Worm (Caenorhabditis elegans) whole organism, L2 larva: ENCODE results near the gene F56D2.3.

Source experiments
- C34F6.9 ChIP-seq: fragments of 150-350 bp; optimal IDR thresholded peaks from 2 replicates; lab custom pipeline; 2014; ENCODE audit warnings: missing biosample characterization, missing genetic modification characterization
- F13H6.1 ChIP-seq: sonication (generic microtip); optimal IDR thresholded peaks from 2 replicates; lab custom pipeline; 2016; ENCODE audit warnings: missing genetic modification characterization, missing compliant biosample characterization
- R02D3.7 ChIP-seq: fragments of 150-350 bp; optimal IDR thresholded peaks from 2 replicates; lab custom pipeline; 2014; ENCODE audit warnings: missing biosample characterization, missing genetic modification characterization
- Y55F3AM.14 ChIP-seq: fragments of 200-800 bp; sonication (Bioruptor generic); optimal IDR thresholded peaks from 2 replicates; lab custom pipeline; 2018; ENCODE audit warnings: mild to moderate bottlenecking, missing genetic modification characterization, missing compliant biosample characterization
- ZK546.5 ChIP-seq: sonication (generic microtip); optimal IDR thresholded peaks from 2 replicates; lab custom pipeline; 2017; ENCODE audit warnings: missing biosample characterization, missing genetic modification characterization
- alr-1 ChIP-seq: fragments of 150-350 bp; optimal IDR thresholded peaks from 2 replicates; lab custom pipeline; 2014; ENCODE audit warnings: missing biosample characterization, missing genetic modification characterization
- aly-2 ChIP-seq: fragments of 150-350 bp; optimal IDR thresholded peaks from 2 replicates; lab custom pipeline; 2014; ENCODE audit warnings: missing biosample characterization, missing genetic modification characterization
- ama-1 ChIP-seq: fragments of 150-350 bp; optimal IDR thresholded peaks from 2 replicates; lab custom pipeline; 2018; ENCODE audit warnings: inconsistent platforms
- blmp-1 ChIP-seq: sonication (generic microtip); optimal IDR thresholded peaks from 2 replicates; lab custom pipeline; 2017; ENCODE audit warnings: missing genetic modification characterization, mild to moderate bottlenecking, missing compliant biosample characterization, antibody characterized with exemption, moderate library complexity; ENCODE audit not compliant: insufficient read depth
- ceh-16 ChIP-seq: fragments of 150-350 bp; optimal IDR thresholded peaks from 2 replicates; lab custom pipeline; 2014; ENCODE audit warnings: missing biosample characterization, missing genetic modification characterization
- crh-2 ChIP-seq: sonication (generic microtip); optimal IDR thresholded peaks from 2 replicates; lab custom pipeline; 2017; ENCODE audit warnings: missing biosample characterization, missing genetic modification characterization
- dmd-4 ChIP-seq: sonication (generic microtip); optimal IDR thresholded peaks from 2 replicates; lab custom pipeline; 2017; ENCODE audit warnings: missing biosample characterization, missing genetic modification characterization
- egl-27 ChIP-seq: sonication (generic microtip); optimal IDR thresholded peaks from 3 replicates; lab custom pipeline; 2017; ENCODE audit warnings: missing biosample characterization, missing genetic modification reagents, missing genetic modification characterization
- elt-1 ChIP-seq: fragments of 150-350 bp; optimal IDR thresholded peaks from 2 replicates; lab custom pipeline; 2014; ENCODE audit warnings: missing biosample characterization, missing genetic modification characterization
- elt-3 ChIP-seq: sonication (generic microtip); optimal IDR thresholded peaks from 2 replicates; lab custom pipeline; 2017; ENCODE audit warnings: missing biosample characterization, missing genetic modification characterization
- fos-1 ChIP-seq: fragments of 150-350 bp; optimal IDR thresholded peaks from 2 replicates; lab custom pipeline; 2014; ENCODE audit warnings: missing biosample characterization, missing genetic modification characterization
- gmeb-1 ChIP-seq: fragments of 150-350 bp; optimal IDR thresholded peaks from 2 replicates; lab custom pipeline; 2014; ENCODE audit warnings: missing biosample characterization, missing genetic modification characterization
- lin-11 ChIP-seq: fragments of 150-350 bp; sonication (generic microtip); optimal IDR thresholded peaks from 2 replicates; lab custom pipeline; 2014; ENCODE audit warnings: missing biosample characterization, missing genetic modification characterization, inconsistent platforms, mixed read lengths
- lin-13 ChIP-seq: fragments of 150-350 bp; optimal IDR thresholded peaks from 2 replicates; lab custom pipeline; 2014; ENCODE audit warnings: missing biosample characterization, missing genetic modification reagents, missing genetic modification characterization
- lin-39 ChIP-seq: fragments of 150-350 bp; optimal IDR thresholded peaks from 2 replicates; lab custom pipeline; 2014; ENCODE audit warnings: missing biosample characterization, missing genetic modification reagents, missing genetic modification characterization
- lsy-2 ChIP-seq, 2 experiments: fragments of 150-350 bp in 1 of 2; sonication (generic microtip) in 1 of 2; optimal IDR thresholded peaks; 2 replicates each; lab custom pipeline; 2014 to 2017; ENCODE audit warnings: missing biosample characterization in 2 of 2, missing genetic modification characterization in 2 of 2
- mab-5 ChIP-seq: fragments of 150-350 bp; optimal IDR thresholded peaks from 2 replicates; lab custom pipeline; 2014; ENCODE audit warnings: missing biosample characterization, missing genetic modification characterization
- mdl-1 ChIP-seq, 2 experiments: fragments of 150-350 bp in 1 of 2; sonication (generic microtip) in 1 of 2; optimal IDR thresholded peaks; 2 replicates each; lab custom pipeline; 2017; ENCODE audit warnings: missing biosample characterization in 2 of 2, missing genetic modification characterization in 2 of 2
- nhr-10 ChIP-seq: sonication (generic microtip); optimal IDR thresholded peaks from 2 replicates; lab custom pipeline; 2017; ENCODE audit warnings: missing biosample characterization, missing genetic modification characterization
- nhr-11 ChIP-seq: fragments of 150-350 bp; optimal IDR thresholded peaks from 2 replicates; lab custom pipeline; 2014; ENCODE audit warnings: missing biosample characterization, missing genetic modification characterization
- nhr-12 ChIP-seq: fragments of 150-350 bp; optimal IDR thresholded peaks from 2 replicates; lab custom pipeline; 2014; ENCODE audit warnings: missing biosample characterization, missing genetic modification characterization
- nhr-129 ChIP-seq: fragments of 150-350 bp; optimal IDR thresholded peaks from 2 replicates; lab custom pipeline; 2014; ENCODE audit warnings: missing biosample characterization, missing genetic modification characterization
- nhr-23 ChIP-seq: fragments of 150-350 bp; optimal IDR thresholded peaks from 2 replicates; lab custom pipeline; 2014; ENCODE audit warnings: missing biosample characterization, missing genetic modification reagents, missing genetic modification characterization
- nhr-25 ChIP-seq: fragments of 150-350 bp; sonication (generic microtip); optimal IDR thresholded peaks from 3 replicates; lab custom pipeline; 2014; ENCODE audit warnings: missing biosample characterization, missing genetic modification characterization
- nhr-6 ChIP-seq: fragments of 150-350 bp; optimal IDR thresholded peaks from 2 replicates; lab custom pipeline; 2014; ENCODE audit warnings: missing biosample characterization, missing genetic modification characterization
- nhr-77 ChIP-seq: fragments of 150-350 bp; optimal IDR thresholded peaks from 2 replicates; lab custom pipeline; 2014; ENCODE audit warnings: missing biosample characterization, missing genetic modification characterization
- sem-4 ChIP-seq: fragments of 150-350 bp; optimal IDR thresholded peaks from 2 replicates; lab custom pipeline; 2014; ENCODE audit warnings: missing biosample characterization, missing genetic modification reagents, missing genetic modification characterization
- skn-1 ChIP-seq: sonication (generic microtip); optimal IDR thresholded peaks from 2 replicates; lab custom pipeline; 2017; ENCODE audit warnings: missing biosample characterization, missing genetic modification characterization
- sma-3 ChIP-seq: sonication (generic microtip); optimal IDR thresholded peaks from 2 replicates; lab custom pipeline; 2016; ENCODE audit warnings: missing genetic modification reagents, missing genetic modification characterization, missing compliant biosample characterization
- sma-9 ChIP-seq, 2 experiments: fragments of 150-350 bp in 1 of 2; sonication (generic microtip) in 1 of 2; optimal IDR thresholded peaks; 2 replicates each; lab custom pipeline; 2014 to 2016; ENCODE audit warnings: missing genetic modification characterization in 2 of 2, mild to moderate bottlenecking in 1 of 2, missing biosample characterization in 1 of 2, missing compliant biosample characterization in 1 of 2, missing genetic modification reagents in 1 of 2, moderate library complexity in 1 of 2
- snpc-4 ChIP-seq: fragments of 150-350 bp; optimal IDR thresholded peaks from 2 replicates; lab custom pipeline; 2014; ENCODE audit warnings: missing biosample characterization, missing genetic modification characterization
- unc-55 ChIP-seq: fragments of 150-350 bp; sonication (generic microtip); optimal IDR thresholded peaks from 3 replicates; lab custom pipeline; 2014; ENCODE audit warnings: missing biosample characterization, missing genetic modification reagents, missing genetic modification characterization
- unc-62 ChIP-seq: fragments of 150-350 bp; optimal IDR thresholded peaks from 2 replicates; lab custom pipeline; 2014; ENCODE audit warnings: missing biosample characterization, missing genetic modification reagents, missing genetic modification characterization
- zag-1 ChIP-seq: fragments of 150-350 bp; optimal IDR thresholded peaks from 2 replicates; lab custom pipeline; 2014; ENCODE audit warnings: missing biosample characterization, missing genetic modification characterization
- ztf-4 ChIP-seq: fragments of 150-350 bp; optimal IDR thresholded peaks from 2 replicates; lab custom pipeline; 2014; ENCODE audit warnings: missing biosample characterization, missing genetic modification characterization

F56D2.3 gene

DNA sequence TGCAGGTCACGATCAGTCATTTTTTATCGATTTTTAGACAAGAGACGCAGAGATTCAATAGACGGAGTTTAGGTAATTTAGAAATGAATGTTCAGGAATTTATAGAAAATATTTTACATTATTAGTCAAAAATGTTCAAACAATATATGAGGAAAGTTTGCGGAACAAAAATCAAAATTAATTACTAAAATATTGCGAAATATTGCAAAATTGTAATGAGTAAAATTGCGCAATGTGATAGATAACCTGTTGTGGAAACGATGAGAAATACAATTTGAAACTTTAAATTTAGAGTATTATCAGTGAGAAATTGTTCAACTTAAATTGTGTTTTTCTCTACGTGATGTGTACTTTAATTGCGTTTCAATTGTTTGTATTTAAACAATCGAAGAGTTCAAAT is 3.7 kb upstream of the F56D2.3 start, which contains the start of gene F56D2.5:
Gene F56D2.5, minus strand, starts transcription at position 371 of the 400 bp plus-strand sequence.
- TF ChIP-seq zag-1 (tag; lab: Kevin White, UChicago) (no peak), sem-4 (tag; lab: Kevin White, UChicago) (no peak), ztf-4 (tag; lab: Kevin White, UChicago) (no peak), fos-1 (peak; percentile 8), nhr-129 (tag; lab: Kevin White, UChicago) (peak; percentile 98)

DNA sequence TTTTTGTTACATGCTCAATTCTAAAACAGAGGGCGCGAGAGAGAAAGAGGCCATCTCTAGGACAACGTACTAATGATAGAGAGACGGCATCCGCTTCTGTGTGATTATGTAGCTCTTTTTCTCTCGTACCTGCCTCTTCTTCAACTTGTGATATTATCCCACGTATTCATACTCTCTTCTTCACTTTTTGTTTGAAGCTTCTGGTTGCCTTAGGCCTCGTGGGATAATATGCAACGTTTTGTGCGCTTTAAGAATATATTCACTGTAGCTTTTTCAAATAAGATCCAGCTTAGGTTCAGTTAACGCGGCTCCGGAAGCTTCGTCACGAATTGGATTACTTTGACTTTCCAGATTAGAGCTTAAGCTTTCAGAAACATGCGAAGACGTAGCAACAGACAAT is 2.0 kb upstream of the F56D2.3 start, which contains the start of the genes F56D2.8 and uev-2:
Gene F56D2.8, minus strand, starts transcription at position 101 of the 400 bp plus-strand sequence.
Gene uev-2, plus strand, starts transcription at position 360 of the 400 bp plus-strand sequence.
- TF ChIP-seq ama-1 (lab: Kevin White, UChicago): no peak
- no peak for TF ChIP-seq Y55F3AM.14 (GFP tag; lab: Kevin White, UChicago)

DNA sequence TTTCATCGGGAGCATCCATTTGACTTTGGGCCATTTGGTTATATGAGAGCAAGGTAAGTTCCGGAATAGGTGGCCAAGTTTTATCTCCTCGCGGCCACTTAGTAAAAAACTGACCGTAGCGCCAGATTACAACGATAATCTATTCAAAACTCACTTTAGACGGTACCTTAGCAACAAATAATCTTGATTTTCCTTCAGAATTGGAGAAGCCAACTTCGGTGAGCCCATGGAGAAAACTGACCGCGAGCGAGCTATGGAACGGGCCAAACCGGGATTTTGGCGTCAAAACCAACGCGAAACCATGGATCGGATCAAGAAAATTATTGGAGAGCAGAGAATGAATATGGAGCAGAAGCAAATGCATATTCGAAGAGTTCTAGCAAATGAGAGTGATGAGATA is 964 bp downstream of the F56D2.3 start:
- TF ChIP-seq alr-1 (tag; lab: Kevin White, UChicago) (no peak), mdl-1 (tag; optimal IDR thresholded peaks at IDR 0.05; lab: Kevin White, UChicago) (no peak), nhr-23 (no peak), blmp-1 (tag; lab: Kevin White, UChicago) (no peak)

DNA sequence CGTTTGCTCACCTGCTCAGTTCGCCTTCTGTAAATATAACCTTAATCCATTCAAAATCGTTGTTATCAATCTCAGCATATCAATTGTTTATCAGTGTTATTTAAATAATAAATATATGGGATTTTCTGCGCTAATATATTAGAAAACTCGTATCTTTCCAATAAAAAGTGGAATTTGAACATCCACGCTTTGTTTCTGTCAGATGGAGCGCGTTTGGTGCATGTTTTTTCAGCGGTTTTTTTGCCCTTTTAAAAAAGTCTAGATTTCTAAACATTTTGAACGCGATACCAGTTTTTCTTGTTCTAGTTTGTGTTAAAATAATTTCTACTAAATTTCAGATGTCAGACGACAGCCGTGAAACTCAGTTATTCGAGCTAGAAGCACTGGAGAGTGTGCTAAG is 2.2 kb downstream of the F56D2.3 start, which contains the start of gene F56D2.2:
Gene F56D2.2, plus strand, starts transcription at position 339 of the 400 bp plus-strand sequence.
- no peak for TF ChIP-seq sma-3 (GFP tag; lab: Kevin White, UChicago)
- TF ChIP-seq blmp-1 (tag; lab: Kevin White, UChicago): no peak
- no peak for TF ChIP-seq nhr-11 (tag; lab: Kevin White, UChicago)
- TF ChIP-seq gmeb-1: peak; percentile 74
- TF ChIP-seq unc-55 (GFP tag; lab: Kevin White, UChicago): peak; percentile 60
- TF ChIP-seq nhr-77: no peak
- TF ChIP-seq lin-13 (GFP tag; lab: Kevin White, UChicago): no peak
- no peak for TF ChIP-seq snpc-4 (tag; lab: Kevin White, UChicago)
- peak; percentile 4 for TF ChIP-seq nhr-129 (tag; lab: Kevin White, UChicago)
- TF ChIP-seq ceh-16 (tag; lab: Kevin White, UChicago): no peak
- TF ChIP-seq lsy-2 (tag; optimal IDR thresholded peaks at IDR 0.05; lab: Kevin White, UChicago): peak in 1 of 2 experiments; percentile 35
- no peak for TF ChIP-seq Y55F3AM.14 (GFP tag; lab: Kevin White, UChicago)

DNA sequence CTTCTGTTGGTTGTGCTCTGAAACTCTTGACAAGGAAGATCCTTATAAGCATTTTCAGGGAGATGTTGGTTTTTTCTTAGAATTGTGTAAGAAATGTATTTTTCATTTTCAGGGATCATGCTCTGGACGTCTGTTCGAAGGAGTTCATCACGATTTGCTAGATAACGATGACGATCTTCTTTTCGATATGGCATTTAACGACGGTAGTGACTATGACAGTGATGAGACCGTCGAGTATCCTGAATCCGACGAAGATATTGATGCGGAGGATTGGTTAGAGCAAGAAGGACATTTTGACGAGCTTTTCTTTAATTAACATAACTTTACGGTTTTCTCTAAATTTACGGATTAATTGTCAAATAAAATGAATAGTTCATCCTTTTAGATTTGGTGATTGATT is 4.0 kb downstream of the F56D2.3 start:
- no peak for TF ChIP-seq sem-4 (tag; lab: Kevin White, UChicago)
- TF ChIP-seq unc-62 (GFP tag; lab: Kevin White, UChicago): no peak
- no peak for TF ChIP-seq nhr-10 (tag; lab: Kevin White, UChicago)
- TF ChIP-seq nhr-12: no peak
- no peak for TF ChIP-seq F13H6.1
- no peak for TF ChIP-seq nhr-23
- no peak for TF ChIP-seq ama-1 (lab: Kevin White, UChicago)

DNA sequence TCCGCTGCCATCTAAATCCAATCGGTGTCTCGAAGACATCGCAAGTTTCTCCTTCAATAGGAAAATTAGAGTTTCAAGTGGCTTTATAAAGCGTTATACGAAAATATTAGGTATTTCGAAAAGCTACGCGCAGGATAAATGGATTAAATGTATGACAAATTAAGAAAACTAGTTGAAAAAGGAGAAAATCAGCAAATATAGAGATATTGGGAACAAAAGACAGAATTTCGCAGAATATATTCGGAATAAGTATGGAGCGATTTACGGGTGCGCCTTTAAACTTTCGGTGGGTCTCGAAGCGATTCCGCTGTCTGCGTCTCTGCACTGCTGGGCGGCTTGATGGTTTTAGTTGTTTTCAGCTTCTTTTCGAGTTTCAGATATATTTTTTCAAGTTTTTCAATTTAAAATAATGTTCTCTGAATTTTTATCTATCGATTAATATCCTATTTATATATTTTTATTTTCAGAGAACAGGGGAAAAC is 7.0 kb downstream of the F56D2.3 start, which contains the start of the genes ddx-15 and ucr-1:
Gene ddx-15, minus strand, starts transcription at position 51 of the 482 bp plus-strand sequence.
Gene ucr-1, plus strand, starts transcription at position 468 of the 482 bp plus-strand sequence.
- TF ChIP-seq ZK546.5 (no peak), egl-27 (tag; lab: Kevin White, UChicago) (no peak), elt-3 (tag; lab: Kevin White, UChicago) (no peak), skn-1 (tag; lab: Kevin White, UChicago) (no peak), lin-39 (no peak), lin-11 (tag; lab: Kevin White, UChicago) (peak; percentile 80), nhr-23 (no peak), unc-55 (GFP tag; lab: Kevin White, UChicago) (peak; percentile 89), mab-5 (tag; lab: Kevin White, UChicago) (no peak), elt-1 (tag; lab: Kevin White, UChicago) (no peak), C34F6.9 (tag; lab: Kevin White, UChicago) (peak; percentile 84), gmeb-1 (peak; percentile 80), nhr-129 (tag; lab: Kevin White, UChicago) (peak; percentile 28), F13H6.1 (peak; percentile 6), blmp-1 (tag; lab: Kevin White, UChicago) (peak; percentile 33), mdl-1 (tag; optimal IDR thresholded peaks at IDR 0.05; lab: Kevin White, UChicago) (no peak), R02D3.7 (tag; lab: Kevin White, UChicago) (peak; percentile 53), fos-1 (peak; percentile 17), ceh-16 (tag; lab: Kevin White, UChicago) (peak; percentile 4), sma-9 (GFP tag; optimal IDR thresholded peaks at IDR 0.05; lab: Kevin White, UChicago) (peak; percentile 38), sma-9 (tag; optimal IDR thresholded peaks at IDR 0.05; lab: Kevin White, UChicago) (no peak), ztf-4 (tag; lab: Kevin White, UChicago) (no peak), lsy-2 (tag; optimal IDR thresholded peaks at IDR 0.05; lab: Kevin White, UChicago) (peak; percentile 29 to 85), nhr-10 (tag; lab: Kevin White, UChicago) (no peak), ama-1 (lab: Kevin White, UChicago) (no peak), nhr-25 (tag; lab: Kevin White, UChicago) (peak; percentile 23), lin-13 (GFP tag; lab: Kevin White, UChicago) (peak; percentile 77), nhr-6 (tag; lab: Kevin White, UChicago) (no peak), crh-2 (peak; percentile 57), aly-2 (tag; lab: Kevin White, UChicago) (no peak), dmd-4 (tag; lab: Kevin White, UChicago) (no peak)
